Fruit fly (Drosophila melanogaster): Measurements from ENCODE around the gene CG13907.

The CG13907 gene

DNA sequence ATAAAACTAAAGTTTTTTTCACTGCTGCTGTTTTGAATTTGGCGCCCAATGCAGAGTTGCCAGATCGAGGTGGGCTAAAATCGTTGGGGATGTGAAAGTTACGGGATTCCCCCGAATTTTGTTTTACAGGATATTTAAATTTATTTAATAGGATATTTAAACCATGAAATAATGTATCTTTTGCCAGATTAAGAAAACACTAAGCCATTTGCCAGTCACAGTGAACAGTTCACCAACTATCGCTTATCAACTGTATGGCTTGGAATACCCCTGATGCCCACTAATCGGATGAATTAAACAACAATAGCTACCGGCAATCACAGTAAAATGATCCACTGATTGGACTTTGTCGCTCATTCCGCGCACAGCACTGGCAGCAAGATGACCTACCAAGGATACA, 30.8 kb downstream of the CG13907 start, which contains the start of gene Dci (continued):
- 0 out of 2 replicates have a peak, but pooled peaks have one; percentile 21 for TF ChIP-seq sens-2 (GFP tag; IDR thresholded peaks at IDR 0.05)
- peak; percentile 20 for TF ChIP-seq CG3838 (GFP tag; optimal IDR thresholded peaks at IDR 0.05)
- TF ChIP-seq zfh2 (GFP tag; optimal IDR thresholded peaks at IDR 0.05) = peak; percentile 68
- peak; percentile 71 for TF ChIP-seq CG1602 (GFP tag; optimal IDR thresholded peaks at IDR 0.05)
- TF ChIP-seq yki (optimal IDR thresholded peaks at IDR 0.05) = no peak
- TF ChIP-seq Dfd (GFP tag; optimal IDR thresholded peaks at IDR 0.05) = no peak
- peak; percentile 46 for TF ChIP-seq NC2β (GFP tag; optimal IDR thresholded peaks at IDR 0.05)
- no peak for TF ChIP-seq twi (tag; optimal IDR thresholded peaks at IDR 0.05)
- no peak for TF ChIP-seq NC2α (GFP tag; optimal IDR thresholded peaks at IDR 0.05)
- TF ChIP-seq lmd (GFP tag; IDR thresholded peaks at IDR 0.05) = peak; percentile 46; the same call in 1 of the 2 replicates
- no peak for TF ChIP-seq CG13894 (tag; optimal IDR thresholded peaks at IDR 0.05)
- TF ChIP-seq sob (GFP tag; IDR thresholded peaks at IDR 0.05) = peak; percentile 79
- peak; percentile 62 for TF ChIP-seq ase (GFP tag; IDR thresholded peaks at IDR 0.05)
- no peak for TF ChIP-seq ac (GFP tag; optimal IDR thresholded peaks at IDR 0.05)
- TF ChIP-seq crc (GFP tag; optimal IDR thresholded peaks at IDR 0.05) = peak; percentile 50
- peak; percentile 65 for TF ChIP-seq CG7963 (GFP tag; IDR thresholded peaks at IDR 0.05; ENCODE audit: partially characterized antibody)
- TF ChIP-seq ro (GFP tag; IDR thresholded peaks at IDR 0.05) = peak; percentile 10; the same call in 1 of the 2 replicates
- TF ChIP-seq aop (GFP tag; IDR thresholded peaks at IDR 0.05) = no peak
- TF ChIP-seq CG17829 (tag; optimal IDR thresholded peaks at IDR 0.05) = peak; percentile 64
- peak in 1 of 2 experiments; percentile 64 for TF ChIP-seq insv (GFP tag; optimal IDR thresholded peaks at IDR 0.05)
- peak; percentile 46; the same call in 1 of the 3 replicates for TF ChIP-seq CG7357 (GFP tag; IDR thresholded peaks at IDR 0.05)
- peak; percentile 52 for TF ChIP-seq jing (GFP tag; optimal IDR thresholded peaks at IDR 0.05)
- TF ChIP-seq CG12942 (GFP tag; optimal IDR thresholded peaks at IDR 0.05) = peak; percentile 66
- TF ChIP-seq kni (GFP tag; optimal IDR thresholded peaks at IDR 0.05) = no peak
- peak; percentile 88 for TF ChIP-seq esg (GFP tag; conservative IDR thresholded peaks at IDR 0.05)
- TF ChIP-seq Hmx (GFP tag; optimal IDR thresholded peaks at IDR 0.05) = no peak
- peak; percentile 57; the same call in 2 of the 3 replicates for TF ChIP-seq CG3726 (GFP tag; IDR thresholded peaks at IDR 0.05)
- TF ChIP-seq al (GFP tag; IDR thresholded peaks at IDR 0.05) = peak; percentile 75
- TF ChIP-seq cg (GFP tag; optimal IDR thresholded peaks at IDR 0.05) = no peak
- TF ChIP-seq knrl (GFP tag; IDR thresholded peaks at IDR 0.05; ENCODE audit: partially characterized antibody) = peak; percentile 91
- TF ChIP-seq Ravus (GFP tag; IDR thresholded peaks at IDR 0.05) = peak; percentile 28
- TF ChIP-seq Lhr (GFP tag; optimal IDR thresholded peaks at IDR 0.05) = peak; percentile 27
- no peak for TF ChIP-seq cwo (GFP tag; optimal IDR thresholded peaks at IDR 0.05)
- peak; percentile 47; the same call in 1 of the 2 replicates for TF ChIP-seq CG10959 (GFP tag; IDR thresholded peaks at IDR 0.05)
- TF ChIP-seq E2f1 (GFP tag; IDR thresholded peaks at IDR 0.05) = peak; percentile 68
- TF ChIP-seq CG15514 (GFP tag; optimal IDR thresholded peaks at IDR 0.05) = peak; percentile 89
- TF ChIP-seq schlank (tag; optimal IDR thresholded peaks at IDR 0.05) = no peak
- no peak for TF ChIP-seq YL-1 (GFP tag; optimal IDR thresholded peaks at IDR 0.05)
- no peak for TF ChIP-seq kah (GFP tag; optimal IDR thresholded peaks at IDR 0.05)
- TF ChIP-seq Gug (GFP tag; IDR thresholded peaks at IDR 0.05) = peak; percentile 41; the same call in 2 of the 4 replicates
- no peak for TF ChIP-seq stc (GFP tag; IDR thresholded peaks at IDR 0.05)
- TF ChIP-seq dan (GFP tag; IDR thresholded peaks at IDR 0.05) = 0 out of 2 replicates have a peak, but pooled peaks have one; percentile 43
- peak; percentile 68 for TF ChIP-seq CG13424 (tag; optimal IDR thresholded peaks at IDR 0.05)
- peak; percentile 84 for TF ChIP-seq CoRest (tag; optimal IDR thresholded peaks at IDR 0.05)
- TF ChIP-seq tna (GFP tag; IDR thresholded peaks at IDR 0.05; ENCODE audit: partially characterized antibody) = peak; percentile 65; the same call in 1 of the 2 replicates
- TF ChIP-seq CG4730 (GFP tag; IDR thresholded peaks at IDR 0.05) = peak; percentile 41
- no peak for TF ChIP-seq CG16779 (GFP tag; IDR thresholded peaks at IDR 0.05)
- TF ChIP-seq sim (GFP tag; IDR thresholded peaks at IDR 0.05) = no peak
- TF ChIP-seq Side (GFP tag; optimal IDR thresholded peaks at IDR 0.05) = peak; percentile 29
- no peak for TF ChIP-seq CkIIα-i1 (GFP tag; IDR thresholded peaks at IDR 0.05)
- TF ChIP-seq Dbx (GFP tag; IDR thresholded peaks at IDR 0.05) = peak; percentile 72; the same call in 2 of the 3 replicates
- TF ChIP-seq CG13123 (GFP tag; optimal IDR thresholded peaks at IDR 0.05) = no peak
